Worm (Caenorhabditis elegans) whole organism, mixed stage, embryonic: ENCODE measurements around the gene T13C5.9.

Experiments used
- blmp-1 ChIP-seq: fragments of 150-350 bp; optimal IDR thresholded peaks from 2 replicates; lab custom pipeline; 2014; ENCODE audit warnings: missing biosample characterization, missing genetic modification characterization
- ceh-39 ChIP-seq: fragments of 150-350 bp; optimal IDR thresholded peaks from 2 replicates; lab custom pipeline; 2014; ENCODE audit warnings: missing biosample characterization, missing genetic modification characterization
- elt-3 ChIP-seq: fragments of 150-350 bp; optimal IDR thresholded peaks from 2 replicates; lab custom pipeline; 2014; ENCODE audit warnings: missing biosample characterization, missing genetic modification characterization
- mep-1 ChIP-seq: fragments of 150-350 bp; optimal IDR thresholded peaks from 2 replicates; lab custom pipeline; 2017; ENCODE audit warnings: missing biosample characterization, missing genetic modification reagents, missing genetic modification characterization, inconsistent platforms
- nhr-12 ChIP-seq: fragments of 150-350 bp; optimal IDR thresholded peaks from 2 replicates; lab custom pipeline; 2014; ENCODE audit warnings: missing biosample characterization, missing genetic modification characterization
- nhr-237 ChIP-seq: fragments of 150-350 bp; optimal IDR thresholded peaks from 2 replicates; lab custom pipeline; 2014; ENCODE audit warnings: missing biosample characterization, missing genetic modification characterization
- pha-4 ChIP-seq: fragments of 150-350 bp; optimal IDR thresholded peaks from 2 replicates; lab custom pipeline; 2018; ENCODE audit warnings: missing biosample characterization, missing genetic modification reagents, missing genetic modification characterization
- snpc-4 ChIP-seq: fragments of 150-350 bp; optimal IDR thresholded peaks from 2 replicates; lab custom pipeline; 2014; ENCODE audit warnings: missing biosample characterization, missing genetic modification characterization
- sptf-1 ChIP-seq: sonication (generic microtip); optimal IDR thresholded peaks from 2 replicates; lab custom pipeline; 2017; ENCODE audit warnings: mild to moderate bottlenecking, missing genetic modification characterization, moderate library complexity, missing compliant biosample characterization

ce11 chrX:6235443-6235842 lies 45.4 kb downstream of the T13C5.9 start, which contains the start of gene hsp-43:
- TF ChIP-seq ceh-39 (tag; lab: Kevin White, UChicago) (no peak), pha-4 (tag; lab: Kevin White, UChicago) (no peak), nhr-12 (tag; lab: Kevin White, UChicago) (no peak), mep-1 (tag; lab: Kevin White, UChicago) (no peak), sptf-1 (tag; lab: Kevin White, UChicago) (no peak), snpc-4 (no peak), elt-3 (tag; lab: Kevin White, UChicago) (no peak), blmp-1 (tag; lab: Kevin White, UChicago) (no peak), nhr-237 (tag; lab: Kevin White, UChicago) (no peak)
